Worm (Caenorhabditis elegans): ENCODE results near the gene E02A10.3.

E02A10.3 gene

ce11 chrV:12551638-12552478 lies 27.5 kb upstream of the E02A10.3 start (continued):
- TF ChIP-seq hmg-20 (GFP tag; IDR thresholded peaks at IDR 0.05): no peak
- no peak; the same call in 1 of the 2 replicates for TF ChIP-seq madf-6 (GFP tag; IDR thresholded peaks at IDR 0.05)
- TF ChIP-seq tbp1 (GFP tag; optimal IDR thresholded peaks at IDR 0.05): peak; percentile 20
- TF ChIP-seq hlh-12 (tag; optimal IDR thresholded peaks at IDR 0.05): no peak
- TF ChIP-seq Y56A3A.18 (GFP tag; IDR thresholded peaks at IDR 0.05): no peak
- TF ChIP-seq K12H6.12 (tag; optimal IDR thresholded peaks at IDR 0.05): no peak
- TF ChIP-seq attf-5 (GFP tag; optimal IDR thresholded peaks at IDR 0.05): no peak
- TF ChIP-seq nhr-120 (GFP tag; IDR thresholded peaks at IDR 0.05): no peak
- no peak for TF ChIP-seq zfh-2 (GFP tag; conservative IDR thresholded peaks at IDR 0.05)
- TF ChIP-seq rcor-1 (GFP tag; IDR thresholded peaks at IDR 0.05): no peak
- TF ChIP-seq akir-1 (GFP tag; optimal IDR thresholded peaks at IDR 0.05): no peak
- TF ChIP-seq ztf-3 (GFP tag; optimal IDR thresholded peaks at IDR 0.05): no peak
- TF ChIP-seq ztf-26 (tag; optimal IDR thresholded peaks at IDR 0.05): peak; percentile 13
- TF ChIP-seq lag-1 (GFP tag; IDR thresholded peaks at IDR 0.05): no peak
- TF ChIP-seq sptf-2 (GFP tag; optimal IDR thresholded peaks at IDR 0.05): no peak
- peak; percentile 59; the same call in 1 of the 2 replicates for TF ChIP-seq lin-26 (GFP tag; IDR thresholded peaks at IDR 0.05)
- TF ChIP-seq F39B2.1 (GFP tag; IDR thresholded peaks at IDR 0.05): no peak
- no peak for TF ChIP-seq ceh-40 (GFP tag; IDR thresholded peaks at IDR 0.05)
- no peak for TF ChIP-seq sdz-38 (tag; optimal IDR thresholded peaks at IDR 0.05)
- no peak for TF ChIP-seq lin-54 (GFP tag; optimal IDR thresholded peaks at IDR 0.05)
- no peak for TF ChIP-seq ceh-100 (GFP tag; IDR thresholded peaks at IDR 0.05)
- TF ChIP-seq ceh-79 (tag; optimal IDR thresholded peaks at IDR 0.05): no peak
- no peak for TF ChIP-seq B0035.1 (tag; optimal IDR thresholded peaks at IDR 0.05)
- TF ChIP-seq nhr-27 (tag; optimal IDR thresholded peaks at IDR 0.05): no peak
- no peak for TF ChIP-seq dpl-1 (GFP tag; optimal IDR thresholded peaks at IDR 0.05)
- no peak for TF ChIP-seq attf-3 (GFP tag; conservative IDR thresholded peaks at IDR 0.05)
- TF ChIP-seq snpc-4 (GFP tag; optimal IDR thresholded peaks at IDR 0.05): no peak
- TF ChIP-seq snpc-4 (tag; optimal IDR thresholded peaks at IDR 0.05): no peak
- TF ChIP-seq athp-1 (tag; optimal IDR thresholded peaks at IDR 0.05): no peak
- peak; percentile 17; the same call in 1 of the 2 replicates for TF ChIP-seq dox-1 (GFP tag; IDR thresholded peaks at IDR 0.05)
- TF ChIP-seq ama-1 (optimal IDR thresholded peaks at IDR 0.05): peak; percentile 87
- TF ChIP-seq ama-1 (GFP tag; optimal IDR thresholded peaks at IDR 0.05): no peak
- no peak for TF ChIP-seq nfya-1 (tag; optimal IDR thresholded peaks at IDR 0.05; ENCODE audit: borderline replicate concordance, insufficient read depth)
- TF ChIP-seq madf-8 (GFP tag; conservative IDR thresholded peaks at IDR 0.05): no peak
- no peak for TF ChIP-seq F10E7.11 (tag; optimal IDR thresholded peaks at IDR 0.05)
- no peak for TF ChIP-seq tlf-1 (GFP tag; optimal IDR thresholded peaks at IDR 0.05)
- no peak for TF ChIP-seq him-1 (tag; optimal IDR thresholded peaks at IDR 0.05)
- TF ChIP-seq snpc-1.1 (tag; optimal IDR thresholded peaks at IDR 0.05; ENCODE audit: insufficient read depth): no peak
- TF ChIP-seq nhr-90 (tag; optimal IDR thresholded peaks at IDR 0.05): no peak
- no peak for TF ChIP-seq C17E4.6 (GFP tag; IDR thresholded peaks at IDR 0.05)
- no peak for TF ChIP-seq let-607 (tag; optimal IDR thresholded peaks at IDR 0.05)
- TF ChIP-seq egrh-3 (GFP tag; IDR thresholded peaks at IDR 0.05): no peak
- no peak for TF ChIP-seq ZK185.1 (tag; optimal IDR thresholded peaks at IDR 0.05; ENCODE audit: poor library complexity, severe bottlenecking)
- no peak for TF ChIP-seq B0019.2 (GFP tag; conservative IDR thresholded peaks at IDR 0.05)
- TF ChIP-seq xnd-1 (tag; optimal IDR thresholded peaks at IDR 0.05): no peak
- no peak for TF ChIP-seq rec-8 (tag; optimal IDR thresholded peaks at IDR 0.05)
- TF ChIP-seq ztf-6 (GFP tag; IDR thresholded peaks at IDR 0.05): no peak

All from whole organism, young adult.